Worm (Caenorhabditis elegans): ENCODE measurements around the gene Y39B6A.25.

ce11 chrV:18990238-18990901 lies 35.9 kb upstream of the Y39B6A.25 start, which contains the start of the genes reps-1 and Y39B6A.37:
- TF ChIP-seq ceh-36 (tag; optimal IDR thresholded peaks at IDR 0.05) (no peak), ama-1 (optimal IDR thresholded peaks at IDR 0.05) (no peak), pes-1 (GFP tag; IDR thresholded peaks at IDR 0.05) (peak; percentile 43; the same call in 1 of the 2 replicates), scrt-1 (GFP tag; IDR thresholded peaks at IDR 0.05) (no peak), flt-1 (GFP tag; IDR thresholded peaks at IDR 0.05) (no peak), sea-1 (GFP tag; conservative IDR thresholded peaks at IDR 0.05) (no peak), B0310.2 (tag; optimal IDR thresholded peaks at IDR 0.05) (no peak), hmbx-1 (tag; optimal IDR thresholded peaks at IDR 0.05) (no peak)

Measured in whole organism, early embryonic.